Fruit fly (Drosophila melanogaster) whole organism, embryonic: ENCODE measurements around the gene CG16749.

Source experiments
- Asciz ChIP-seq: fragments of 200-800 bp; sonication (Bioruptor generic); optimal IDR thresholded peaks from 2 replicates; lab custom pipeline; 2017; ENCODE audit warnings: missing biosample characterization, mild to moderate bottlenecking, missing genetic modification characterization, missing genetic modification reagents
- Blimp-1 ChIP-seq: fragments of 200-800 bp; sonication (Bioruptor generic); optimal IDR thresholded peaks from 3 replicates; lab custom pipeline; 2018; ENCODE audit warnings: missing biosample characterization, missing genetic modification characterization, mild to moderate bottlenecking, moderate library complexity, missing genetic modification reagents
- CG10267 ChIP-seq: fragments of 200-800 bp; sonication (Bioruptor generic); optimal IDR thresholded peaks from 2 replicates; lab custom pipeline; 2018; ENCODE audit warnings: missing biosample characterization, mild to moderate bottlenecking, missing genetic modification characterization, moderate library complexity
- CG10366 ChIP-seq: fragments of 200-800 bp; sonication (Bioruptor generic); IDR thresholded peaks from 2 replicates; pipeline ENCODE4 v1.3.6; 2022; ENCODE audit warnings: missing biosample characterization, missing genetic modification characterization
- CG10543 ChIP-seq: fragments of 200-800 bp; sonication (Bioruptor generic); optimal IDR thresholded peaks from 3 replicates; lab custom pipeline; 2017; ENCODE audit warnings: missing biosample characterization, mild to moderate bottlenecking, missing genetic modification characterization, moderate library complexity
- CG11085 ChIP-seq: fragments of 200-800 bp; sonication (Bioruptor generic); IDR thresholded peaks from 2 replicates; pipeline ENCODE4 v1.3.6; 2022; ENCODE audit warnings: missing biosample characterization, missing genetic modification characterization
- CG12071 ChIP-seq: fragments of 200-800 bp; sonication (Bioruptor generic); optimal IDR thresholded peaks from 3 replicates; lab custom pipeline; 2018; ENCODE audit warnings: missing biosample characterization, mild to moderate bottlenecking, missing genetic modification characterization
- CG12104 ChIP-seq: fragments of 200-800 bp; sonication (Bioruptor generic); optimal IDR thresholded peaks from 3 replicates; lab custom pipeline; 2016; ENCODE audit warnings: missing biosample characterization, missing genetic modification characterization
- CG12219 ChIP-seq: fragments of 200-800 bp; sonication (Bioruptor generic); optimal IDR thresholded peaks from 3 replicates; lab custom pipeline; 2018; ENCODE audit warnings: missing biosample characterization, mild to moderate bottlenecking, missing genetic modification characterization
- CG12769 ChIP-seq: fragments of 200-800 bp; sonication (Bioruptor generic); optimal IDR thresholded peaks from 2 replicates; lab custom pipeline; 2019; ENCODE audit warnings: missing biosample characterization, mild to moderate bottlenecking, missing genetic modification characterization, moderate library complexity
- CG13894 ChIP-seq: fragments of 200-800 bp; sonication (Bioruptor generic); optimal IDR thresholded peaks from 3 replicates; lab custom pipeline; 2018; ENCODE audit warnings: missing biosample characterization, mild to moderate bottlenecking, missing genetic modification characterization, moderate library complexity
- CG15269 ChIP-seq: fragments of 200-800 bp; sonication (Bioruptor generic); optimal IDR thresholded peaks from 2 replicates; lab custom pipeline; 2018; ENCODE audit warnings: missing biosample characterization, mild to moderate bottlenecking, missing genetic modification characterization, moderate library complexity
- CG1529 ChIP-seq: fragments of 200-800 bp; sonication (Bioruptor generic); optimal IDR thresholded peaks from 3 replicates; lab custom pipeline; 2018; ENCODE audit warnings: missing biosample characterization, missing genetic modification characterization
- CG15514 ChIP-seq: fragments of 200-800 bp; sonication (Bioruptor generic); optimal IDR thresholded peaks from 3 replicates; lab custom pipeline; 2017; ENCODE audit warnings: missing biosample characterization, missing genetic modification characterization, mild to moderate bottlenecking, moderate library complexity, missing genetic modification reagents
- CG15696 ChIP-seq: fragments of 200-800 bp; sonication (Bioruptor generic); optimal IDR thresholded peaks from 2 replicates; lab custom pipeline; 2019; ENCODE audit warnings: missing biosample characterization, mild to moderate bottlenecking, missing genetic modification characterization, moderate library complexity
- CG1603 ChIP-seq: fragments of 200-800 bp; sonication (Bioruptor generic); optimal IDR thresholded peaks from 2 replicates; lab custom pipeline; 2019; ENCODE audit warnings: missing biosample characterization, mild to moderate bottlenecking, missing genetic modification characterization, moderate library complexity
- CG18599 ChIP-seq: fragments of 200-800 bp; sonication (Bioruptor generic); optimal IDR thresholded peaks from 3 replicates; lab custom pipeline; 2017; ENCODE audit warnings: missing biosample characterization, missing genetic modification characterization, mild to moderate bottlenecking, moderate library complexity, missing genetic modification reagents
- CG30403 ChIP-seq: fragments of 200-800 bp; sonication (Bioruptor generic); optimal IDR thresholded peaks from 3 replicates; lab custom pipeline; 2016; ENCODE audit warnings: missing biosample characterization, missing genetic modification characterization
- CG31441 ChIP-seq: fragments of 200-800 bp; sonication (Bioruptor generic); IDR thresholded peaks from 2 replicates; pipeline ENCODE4 v1.3.6; 2022; ENCODE audit warnings: missing biosample characterization, missing genetic modification characterization
- CG34422 ChIP-seq: fragments of 200-800 bp; sonication (Bioruptor generic); IDR thresholded peaks from 3 replicates; pipeline ENCODE4 v1.3.6; 2022; ENCODE audit warnings: missing biosample characterization, missing genetic modification characterization
- CG4424 ChIP-seq: fragments of 200-800 bp; sonication (Bioruptor generic); optimal IDR thresholded peaks from 3 replicates; lab custom pipeline; 2016; ENCODE audit warnings: missing biosample characterization, missing genetic modification characterization
- CG4707 ChIP-seq: fragments of 200-800 bp; sonication (Bioruptor generic); optimal IDR thresholded peaks from 2 replicates; lab custom pipeline; 2018; ENCODE audit warnings: missing biosample characterization, mild to moderate bottlenecking, missing genetic modification characterization, moderate library complexity
- CG6683 ChIP-seq: fragments of 200-800 bp; sonication (Bioruptor generic); optimal IDR thresholded peaks from 2 replicates; lab custom pipeline; 2017; ENCODE audit warnings: missing biosample characterization, mild to moderate bottlenecking, missing genetic modification characterization, missing genetic modification reagents
- CG7839 ChIP-seq: fragments of 200-800 bp; sonication (Bioruptor generic); optimal IDR thresholded peaks from 3 replicates; lab custom pipeline; 2018; ENCODE audit warnings: missing biosample characterization, mild to moderate bottlenecking, missing genetic modification characterization, moderate library complexity
- CG8765 ChIP-seq: fragments of 200-800 bp; sonication (Bioruptor generic); IDR thresholded peaks from 2 replicates; pipeline ENCODE4 v1.3.6; 2022; ENCODE audit warnings: missing biosample characterization, missing genetic modification characterization
- D ChIP-seq, 2 experiments: fragments of 200-800 bp in 1 of 2; fragments of >200 bp in 1 of 2; sonication (Bioruptor generic) in 1 of 2; optimal IDR thresholded peaks; 2 replicates in 1 of 2; 3 replicates in 1 of 2; lab custom pipeline; 2017; ENCODE audit warnings: mild to moderate bottlenecking in 1 of 2, missing biosample characterization in 1 of 2, missing genetic modification characterization in 1 of 2, missing genetic modification reagents in 1 of 2
- Dbx ChIP-seq: fragments of 200-800 bp; sonication (Bioruptor generic); IDR thresholded peaks from 3 replicates; pipeline ENCODE4 v1.3.6; 2022; ENCODE audit warnings: missing biosample characterization, missing genetic modification characterization
- Drgx ChIP-seq: fragments of 200-800 bp; sonication (Bioruptor generic); IDR thresholded peaks from 2 replicates; pipeline ENCODE4 v1.3.6; 2022; ENCODE audit warnings: missing biosample characterization, missing genetic modification characterization
- HLHmδ ChIP-seq: fragments of 200-800 bp; sonication (Bioruptor generic); optimal IDR thresholded peaks from 2 replicates; lab custom pipeline; 2018; ENCODE audit warnings: missing biosample characterization, mild to moderate bottlenecking, missing genetic modification characterization, moderate library complexity
- Hr3 ChIP-seq: fragments of 200-800 bp; sonication (Bioruptor generic); optimal IDR thresholded peaks from 3 replicates; lab custom pipeline; 2016; ENCODE audit warnings: missing biosample characterization, missing genetic modification characterization
- Lim3 ChIP-seq: fragments of 200-800 bp; sonication (Bioruptor generic); IDR thresholded peaks from 2 replicates; pipeline ENCODE4 v1.3.6; 2022; ENCODE audit warnings: missing biosample characterization, missing genetic modification characterization
- Oli ChIP-seq: fragments of 200-800 bp; sonication (Bioruptor generic); optimal IDR thresholded peaks from 2 replicates; lab custom pipeline; 2018; ENCODE audit warnings: missing biosample characterization, mild to moderate bottlenecking, missing genetic modification characterization, moderate library complexity
- Sox102F ChIP-seq: fragments of 200-800 bp; sonication (Bioruptor generic); optimal IDR thresholded peaks from 2 replicates; lab custom pipeline; 2018; ENCODE audit warnings: missing biosample characterization, mild to moderate bottlenecking, missing genetic modification characterization, moderate library complexity
- abd-A ChIP-seq: fragments of 200-800 bp; sonication (Bioruptor generic); optimal IDR thresholded peaks from 3 replicates; lab custom pipeline; 2019; ENCODE audit warnings: missing biosample characterization, mild to moderate bottlenecking, missing genetic modification characterization, moderate library complexity
- chm ChIP-seq: fragments of 200-800 bp; sonication (Bioruptor generic); IDR thresholded peaks from 2 replicates; pipeline ENCODE4 v1.3.6; 2022; ENCODE audit warnings: missing biosample characterization, missing genetic modification characterization
- gsb ChIP-seq: fragments of 200-800 bp; sonication (Bioruptor generic); IDR thresholded peaks from 2 replicates; pipeline ENCODE4 v1.3.6; 2022; ENCODE audit warnings: missing biosample characterization, missing genetic modification characterization
- lilli ChIP-seq: fragments of 200-800 bp; sonication (Bioruptor generic); optimal IDR thresholded peaks from 3 replicates; lab custom pipeline; 2016; ENCODE audit warnings: missing biosample characterization, missing genetic modification characterization
- nau ChIP-seq: fragments of 200-800 bp; sonication (Bioruptor generic); optimal IDR thresholded peaks from 3 replicates; lab custom pipeline; 2017; ENCODE audit warnings: missing biosample characterization, mild to moderate bottlenecking, missing genetic modification characterization, missing genetic modification reagents
- otp ChIP-seq: fragments of 200-800 bp; sonication (Bioruptor generic); IDR thresholded peaks from 3 replicates; pipeline ENCODE4, ENCODE4 v1.3.6; 2022; ENCODE audit warnings: missing biosample characterization, missing genetic modification characterization
- row ChIP-seq: fragments of 200-800 bp; sonication (Bioruptor generic); IDR thresholded peaks from 3 replicates; pipeline ENCODE4 v1.3.6; 2022; ENCODE audit warnings: missing biosample characterization, missing genetic modification characterization
- run ChIP-seq: fragments of 200-800 bp; sonication (Bioruptor generic); optimal IDR thresholded peaks from 3 replicates; lab custom pipeline; 2018; ENCODE audit warnings: missing biosample characterization, mild to moderate bottlenecking, missing genetic modification characterization
- sd ChIP-seq: fragments of 200-800 bp; sonication (Bioruptor generic); optimal IDR thresholded peaks from 3 replicates; lab custom pipeline; 2018; ENCODE audit warnings: missing biosample characterization, mild to moderate bottlenecking, missing genetic modification characterization, moderate library complexity
- sob ChIP-seq: fragments of 200-800 bp; sonication (Bioruptor generic); IDR thresholded peaks from 2 replicates; pipeline ENCODE4 v1.3.6; 2022; ENCODE audit warnings: missing biosample characterization, missing genetic modification characterization
- ssp ChIP-seq: fragments of 200-800 bp; sonication (Bioruptor generic); IDR thresholded peaks from 2 replicates; pipeline ENCODE4 v1.3.6; 2022; ENCODE audit warnings: missing biosample characterization, missing genetic modification characterization
- sug ChIP-seq: fragments of 200-800 bp; optimal IDR thresholded peaks from 2 replicates; lab custom pipeline; 2019; ENCODE audit warnings: missing biosample characterization, mild to moderate bottlenecking, missing genetic modification characterization, moderate library complexity
- tap ChIP-seq: fragments of 200-800 bp; optimal IDR thresholded peaks from 3 replicates; lab custom pipeline; 2019; ENCODE audit warnings: missing biosample characterization, mild to moderate bottlenecking, missing genetic modification characterization, moderate library complexity
- tio ChIP-seq: fragments of 200-800 bp; sonication (Bioruptor generic); optimal IDR thresholded peaks from 2 replicates; lab custom pipeline; 2017; ENCODE audit warnings: missing biosample characterization, missing genetic modification characterization, inconsistent platforms
- unpg ChIP-seq: fragments of 200-800 bp; sonication (Bioruptor generic); optimal IDR thresholded peaks from 3 replicates; lab custom pipeline; 2018; ENCODE audit warnings: missing biosample characterization, mild to moderate bottlenecking, missing genetic modification characterization, moderate library complexity

Gene CG16749

dm6 chr3R:9342248-9342882 lies 10.7 kb upstream of the CG16749 start:
- no peak for TF ChIP-seq CG8765
- peak; percentile 38 for TF ChIP-seq tio (GFP tag; lab: Kevin White, UChicago)
- TF ChIP-seq CG10543 (GFP tag; lab: Kevin White, UChicago): peak; percentile 74
- peak; percentile 65 for TF ChIP-seq unpg (GFP tag; lab: Kevin White, UChicago)
- TF ChIP-seq Hr3 (GFP tag; lab: Kevin White, UChicago): no peak
- TF ChIP-seq CG12104: peak; percentile 57
- peak; percentile 70 for TF ChIP-seq Asciz (GFP tag; lab: Kevin White, UChicago)
- peak; percentile 7; the same call in 1 of the 2 replicates for TF ChIP-seq CG10366 (GFP tag; lab: Robert Waterston, UW)
- peak; percentile 46 for TF ChIP-seq CG10267 (tag; lab: Kevin White, UChicago)
- peak; percentile 43 for TF ChIP-seq CG1529
- TF ChIP-seq HLHmδ (GFP tag; lab: Kevin White, UChicago): peak; percentile 96
- peak; percentile 34 for TF ChIP-seq Drgx (GFP tag; lab: Robert Waterston, UW)
- TF ChIP-seq CG18599 (GFP tag; lab: Kevin White, UChicago): peak; percentile 84
- TF ChIP-seq sob: peak; percentile 57
- peak; percentile 70 for TF ChIP-seq abd-A (tag; lab: Kevin White, UChicago)
- TF ChIP-seq CG4707 (GFP tag; lab: Kevin White, UChicago): peak; percentile 78
- TF ChIP-seq tap (tag; lab: Kevin White, UChicago): peak; percentile 70
- TF ChIP-seq Lim3: no peak
- peak; percentile 13 for TF ChIP-seq sd (tag; lab: Kevin White, UChicago)
- peak; percentile 62 for TF ChIP-seq CG6683 (GFP tag; lab: Kevin White, UChicago)
- peak; percentile 6; the same call in 1 of the 3 replicates for TF ChIP-seq Dbx (GFP tag; lab: Robert Waterston, UW)
- TF ChIP-seq otp (GFP tag; lab: Robert Waterston, UW): no peak
- TF ChIP-seq CG15514 (GFP tag; lab: Kevin White, UChicago): peak; percentile 69
- TF ChIP-seq run (tag; lab: Kevin White, UChicago): peak; percentile 51
- peak; percentile 53 for TF ChIP-seq CG7839
- TF ChIP-seq CG15696 (tag; lab: Kevin White, UChicago): peak; percentile 62
- peak; percentile 41; the same call in 1 of the 3 replicates for TF ChIP-seq row (GFP tag; lab: Robert Waterston, UW)
- TF ChIP-seq CG12071 (GFP tag; lab: Kevin White, UChicago): peak; percentile 69
- TF ChIP-seq D (optimal IDR thresholded peaks at IDR 0.05; lab: Kevin White, UChicago): no peak
- TF ChIP-seq D (GFP tag; optimal IDR thresholded peaks at IDR 0.05; lab: Kevin White, UChicago): peak; percentile 13
- peak; percentile 54 for TF ChIP-seq CG13894 (tag; lab: Kevin White, UChicago)
- TF ChIP-seq sug (tag; lab: Kevin White, UChicago): peak; percentile 23
- peak; percentile 50 for TF ChIP-seq CG12219 (GFP tag; lab: Kevin White, UChicago)
- no peak for TF ChIP-seq gsb
- peak; percentile 68 for TF ChIP-seq CG15269 (tag; lab: Kevin White, UChicago)
- TF ChIP-seq CG1603 (tag; lab: Kevin White, UChicago): peak; percentile 44
- TF ChIP-seq Sox102F: peak; percentile 44
- no peak for TF ChIP-seq CG11085 (GFP tag; lab: Robert Waterston, UW)
- TF ChIP-seq ssp (GFP tag; lab: Robert Waterston, UW): no peak
- TF ChIP-seq Blimp-1 (GFP tag; lab: Kevin White, UChicago): peak; percentile 55
- TF ChIP-seq lilli: peak; percentile 20
- peak; percentile 24 for TF ChIP-seq nau
- peak; percentile 11 for TF ChIP-seq Oli
- TF ChIP-seq CG31441: peak; percentile 57
- TF ChIP-seq CG4424 (GFP tag; lab: Kevin White, UChicago): peak; percentile 24
- peak; percentile 36 for TF ChIP-seq CG12769 (tag; lab: Kevin White, UChicago)
- peak; percentile 6; the same call in 1 of the 2 replicates for TF ChIP-seq chm (GFP tag; lab: Robert Waterston, UW)
- peak; percentile 38 for TF ChIP-seq CG30403 (GFP tag; lab: Kevin White, UChicago)
- peak; percentile 34; the same call in 1 of the 3 replicates for TF ChIP-seq CG34422
